Fruit fly (Drosophila melanogaster): ENCODE results near the gene CG8031.
A peak's percentile ranks its signal among the peaks of the same experiment; 100 is the strongest.

The CG8031 gene

DNA sequence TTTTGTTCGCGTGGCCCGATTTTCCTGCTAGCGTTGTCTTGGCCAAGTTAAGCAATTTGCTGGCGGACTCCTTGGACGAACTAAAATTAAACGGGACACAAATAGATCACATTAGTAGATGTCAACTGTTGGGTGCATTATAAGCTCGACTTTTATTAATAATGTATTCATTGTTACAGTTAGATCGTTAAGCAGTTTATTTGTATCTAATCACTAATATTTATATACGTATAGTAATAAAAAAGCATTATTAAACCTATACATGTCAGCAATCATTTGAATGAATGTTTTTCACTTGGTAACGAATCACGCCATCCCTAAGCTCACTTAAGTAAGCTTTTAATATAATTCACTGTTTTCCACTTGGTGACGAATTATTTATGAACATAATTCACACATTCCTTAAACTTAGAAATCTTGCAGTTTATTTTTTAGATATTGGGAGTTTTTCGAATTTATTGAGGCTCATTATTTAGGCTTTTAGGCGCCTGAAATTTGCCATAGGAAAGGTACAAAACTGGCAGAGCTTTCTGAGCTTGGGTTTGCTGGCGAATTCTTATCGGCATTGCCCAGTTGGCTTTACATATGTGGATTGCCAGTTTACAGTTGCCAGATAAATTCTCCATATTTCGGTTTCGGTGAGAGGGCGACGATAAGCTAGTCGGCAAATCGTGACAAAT, 33.6 kb downstream of the CG8031 start, which contains the start of the genes CG7381 and CG7091:
Gene CG7381, minus strand, starts transcription at position 101 of the 680 bp plus-strand sequence.
Gene CG7091, plus strand, starts transcription at position 630 of the 680 bp plus-strand sequence.
- TF ChIP-seq CG10147 (GFP tag; optimal IDR thresholded peaks at IDR 0.05) = no peak
- no peak for TF ChIP-seq CG18476 (GFP tag; optimal IDR thresholded peaks at IDR 0.05)
- no peak for TF ChIP-seq CHES-1-like (GFP tag; optimal IDR thresholded peaks at IDR 0.05)
- no peak for TF ChIP-seq ro (GFP tag; IDR thresholded peaks at IDR 0.05)
- TF ChIP-seq NK7.1 (GFP tag; optimal IDR thresholded peaks at IDR 0.05) = no peak
- TF ChIP-seq CG12744 (GFP tag; optimal IDR thresholded peaks at IDR 0.05) = no peak
- TF ChIP-seq CG7786 (GFP tag; optimal IDR thresholded peaks at IDR 0.05) = no peak
- TF ChIP-seq CG2120 (GFP tag; optimal IDR thresholded peaks at IDR 0.05) = no peak
- no peak for TF ChIP-seq CG9437 (GFP tag; optimal IDR thresholded peaks at IDR 0.05)
- TF ChIP-seq CG12219 (GFP tag; optimal IDR thresholded peaks at IDR 0.05) = no peak
- TF ChIP-seq fd3F (GFP tag; optimal IDR thresholded peaks at IDR 0.05) = no peak
- TF ChIP-seq bab2 (GFP tag; optimal IDR thresholded peaks at IDR 0.05) = no peak
- no peak for TF ChIP-seq CG1602 (GFP tag; optimal IDR thresholded peaks at IDR 0.05)
- no peak for TF ChIP-seq CG31388 (GFP tag; optimal IDR thresholded peaks at IDR 0.05)
- no peak for TF ChIP-seq Med (GFP tag)

DNA sequence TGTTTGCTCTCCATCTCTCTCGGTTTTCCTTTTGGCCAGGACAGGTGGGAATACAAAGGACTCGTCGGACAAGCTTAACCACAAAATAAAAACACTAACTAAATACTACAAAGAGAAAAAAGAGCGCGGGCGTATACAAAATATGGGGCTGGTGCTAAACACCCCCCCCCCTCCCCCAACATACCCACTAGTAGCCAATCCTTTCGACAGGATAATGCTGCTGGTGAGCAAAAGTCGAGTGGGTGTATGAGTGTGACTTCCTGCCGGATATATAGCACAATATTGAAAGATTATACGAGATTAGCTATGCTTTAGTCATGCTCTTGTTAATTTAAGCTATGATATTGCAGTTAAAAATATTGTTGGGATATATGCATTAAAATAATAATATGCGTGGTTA, 35.9 kb downstream of the CG8031 start:
- TF ChIP-seq CG7372 (GFP tag; IDR thresholded peaks at IDR 0.05) (no peak), shn (GFP tag; optimal IDR thresholded peaks at IDR 0.05) (no peak), ERR (GFP tag; optimal IDR thresholded peaks at IDR 0.05) (no peak), sqz (GFP tag; optimal IDR thresholded peaks at IDR 0.05) (no peak), nau (GFP tag; optimal IDR thresholded peaks at IDR 0.05) (no peak), Nf-YA (GFP tag; IDR thresholded peaks at IDR 0.05) (no peak), ab (GFP tag; optimal IDR thresholded peaks at IDR 0.05) (no peak)

DNA sequence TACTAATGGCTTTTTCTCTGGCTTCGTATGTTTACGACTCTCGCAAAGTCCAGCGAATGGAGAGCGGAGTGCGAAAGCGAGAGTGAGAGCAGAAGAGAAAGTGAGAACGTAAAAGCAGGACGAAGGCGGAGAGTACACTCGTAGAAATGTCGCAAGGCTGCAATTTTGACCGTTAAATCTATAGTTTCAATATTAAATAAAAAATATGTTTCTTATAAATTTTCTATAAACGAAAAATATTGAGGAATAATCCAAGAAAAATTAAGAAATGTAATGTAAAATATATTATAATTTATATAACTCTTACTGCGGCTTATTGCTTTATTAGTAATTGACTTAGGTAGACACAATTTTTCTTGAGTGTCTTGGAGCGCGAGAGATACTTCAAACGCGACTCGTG, 36.7 kb downstream of the CG8031 start:
- TF ChIP-seq CG8924 (tag; optimal IDR thresholded peaks at IDR 0.05) (peak; percentile 11), Hr3 (GFP tag; optimal IDR thresholded peaks at IDR 0.05) (no peak), dmrt99B (tag; optimal IDR thresholded peaks at IDR 0.05) (peak; percentile 24), sens (GFP tag) (peak; percentile 28), Myb (GFP tag; optimal IDR thresholded peaks at IDR 0.05) (no peak), Hmr (GFP tag; optimal IDR thresholded peaks at IDR 0.05) (peak; percentile 24), tgo (GFP tag; IDR thresholded peaks at IDR 0.05) (peak; percentile 33; the same call in 1 of the 3 replicates), Oli (tag; optimal IDR thresholded peaks at IDR 0.05) (peak; percentile 2), CG11560 (tag; IDR thresholded peaks at IDR 0.05) (no peak), lola (GFP tag; optimal IDR thresholded peaks at IDR 0.05) (no peak), nom (GFP tag; optimal IDR thresholded peaks at IDR 0.05) (no peak), CG11504 (tag; optimal IDR thresholded peaks at IDR 0.05) (peak; percentile 40), Hr51 (GFP tag; optimal IDR thresholded peaks at IDR 0.05) (peak in 1 of 2 experiments; percentile 13), lab (GFP tag; optimal IDR thresholded peaks at IDR 0.05) (peak; percentile 39), CG10267 (tag; optimal IDR thresholded peaks at IDR 0.05) (peak; percentile 7), fd96Cb (tag; optimal IDR thresholded peaks at IDR 0.05) (no peak), Meics (GFP tag; optimal IDR thresholded peaks at IDR 0.05) (peak; percentile 14), amos (GFP tag; IDR thresholded peaks at IDR 0.05; ENCODE audit: partially characterized antibody) (no peak), zen (tag; optimal IDR thresholded peaks at IDR 0.05) (peak; percentile 35), Sry-δ (GFP tag; optimal IDR thresholded peaks at IDR 0.05) (no peak), nerfin-2 (GFP tag; IDR thresholded peaks at IDR 0.05; ENCODE audit: partially characterized antibody) (no peak), trem (tag; optimal IDR thresholded peaks at IDR 0.05) (no peak), Deaf1 (tag; optimal IDR thresholded peaks at IDR 0.05) (peak; percentile 59), row (GFP tag; IDR thresholded peaks at IDR 0.05) (peak; percentile 55; the same call in 1 of the 3 replicates), CG9727 (GFP tag; optimal IDR thresholded peaks at IDR 0.05) (peak; percentile 28)
